Fruit fly (Drosophila melanogaster) whole organism, wandering third instar larva: ENCODE measurements around the gene CG15443.

ENCODE experiments used
- Abd-B ChIP-seq: fragments of >200 bp; optimal IDR thresholded peaks from 2 replicates; lab custom pipeline; 2017; ENCODE audit warnings: missing biosample characterization, missing genetic modification characterization
- CG32264 ChIP-seq: fragments of 200-800 bp; sonication (Bioruptor generic); optimal IDR thresholded peaks from 2 replicates; lab custom pipeline; 2016; ENCODE audit warnings: missing biosample characterization, missing genetic modification characterization
- CG9705 ChIP-seq: fragments of 200-800 bp; sonication (Bioruptor generic); optimal IDR thresholded peaks from 2 replicates; lab custom pipeline; 2018; ENCODE audit warnings: missing biosample characterization, mild to moderate bottlenecking, missing genetic modification characterization
- CrebA ChIP-seq: fragments of 200-800 bp; sonication (Bioruptor generic); optimal IDR thresholded peaks from 2 replicates; lab custom pipeline; 2016; ENCODE audit warnings: missing biosample characterization, mild to moderate bottlenecking, missing genetic modification characterization, borderline replicate concordance
- Dfd ChIP-seq: fragments of >200 bp; optimal IDR thresholded peaks from 2 replicates; lab custom pipeline; 2017; ENCODE audit warnings: missing biosample characterization, missing genetic modification characterization
- Dif ChIP-seq: fragments of 200-275, 200-300 bp; sonication (Bioruptor generic); optimal IDR thresholded peaks from 2 replicates; lab custom pipeline; 2018; ENCODE audit warnings: missing biosample characterization, missing genetic modification characterization; ENCODE audit not compliant: partially characterized antibody
- GATAd ChIP-seq: sonication (Bioruptor generic); optimal IDR thresholded peaks from 2 replicates; lab custom pipeline; 2016; ENCODE audit warnings: missing biosample characterization, missing genetic modification characterization
- HLH106 ChIP-seq: fragments of 200-800 bp; optimal IDR thresholded peaks from 3 replicates; lab custom pipeline; 2019; ENCODE audit warnings: missing biosample characterization, mild to moderate bottlenecking, missing genetic modification characterization, moderate library complexity
- Hnf4 ChIP-seq: fragments of 200-800 bp; sonication (Bioruptor generic); optimal IDR thresholded peaks from 2 replicates; lab custom pipeline; 2016; ENCODE audit warnings: missing biosample characterization, mild to moderate bottlenecking, missing genetic modification characterization
- Hr78 ChIP-seq: fragments of >200 bp; optimal IDR thresholded peaks from 2 replicates; lab custom pipeline; 2017; ENCODE audit warnings: missing biosample characterization, missing genetic modification characterization
- Hr83 ChIP-seq: fragments of 200-300 bp; sonication (Bioruptor generic); optimal IDR thresholded peaks from 2 replicates; lab custom pipeline; 2016; ENCODE audit warnings: missing biosample characterization, mild to moderate bottlenecking, missing genetic modification characterization, moderate library complexity; ENCODE audit not compliant: poor library complexity, severe bottlenecking
- Jra ChIP-seq: sonication (Bioruptor generic); optimal IDR thresholded peaks from 2 replicates; lab custom pipeline; 2016; ENCODE audit warnings: missing biosample characterization, missing genetic modification characterization
- Mio ChIP-seq: sonication (Bioruptor generic); optimal IDR thresholded peaks from 2 replicates; lab custom pipeline; 2016; ENCODE audit warnings: missing biosample characterization, missing genetic modification characterization
- Myc ChIP-seq: fragments of >200 bp; optimal IDR thresholded peaks from 2 replicates; lab custom pipeline; 2017
- N ChIP-seq: fragments of >200 bp; optimal IDR thresholded peaks from 2 replicates; lab custom pipeline; 2018; ENCODE audit warnings: missing biosample characterization, missing external identifiers, missing genetic modification characterization
- OdsH ChIP-seq: fragments of 200-800 bp; sonication (Bioruptor generic); optimal IDR thresholded peaks from 2 replicates; lab custom pipeline; 2016; ENCODE audit warnings: missing biosample characterization, mild to moderate bottlenecking, missing genetic modification characterization
- Rel ChIP-seq, 2 experiments: fragments of 200-800 bp; sonication (Bioruptor generic) in 1 of 2; optimal IDR thresholded peaks; 2 replicates in 1 of 2; 3 replicates in 1 of 2; lab custom pipeline; 2016 to 2019; ENCODE audit warnings: mild to moderate bottlenecking in 2 of 2, missing biosample characterization in 2 of 2, missing genetic modification characterization in 2 of 2, moderate library complexity in 1 of 2
- Sp1 ChIP-seq: fragments of 200-800 bp; sonication (Bioruptor generic); optimal IDR thresholded peaks from 3 replicates; lab custom pipeline; 2019; ENCODE audit warnings: missing biosample characterization, mild to moderate bottlenecking, missing genetic modification characterization, moderate library complexity
- Vsx2 ChIP-seq: fragments of 200-300, 225-300 bp; sonication (Bioruptor generic); optimal IDR thresholded peaks from 2 replicates; lab custom pipeline; 2018; ENCODE audit warnings: missing biosample characterization, missing genetic modification characterization; ENCODE audit not compliant: partially characterized antibody
- br ChIP-seq: fragments of 200-800 bp; sonication (Bioruptor generic); optimal IDR thresholded peaks from 2 replicates; lab custom pipeline; 2016; ENCODE audit warnings: missing biosample characterization, missing genetic modification characterization
- brk ChIP-seq: fragments of 200-800 bp; sonication (Bioruptor generic); optimal IDR thresholded peaks from 2 replicates; lab custom pipeline; 2016; ENCODE audit warnings: missing biosample characterization, mild to moderate bottlenecking, missing genetic modification characterization
- dl ChIP-seq, 2 experiments: fragments of 175-275, 200-275 bp in 1 of 2; fragments of 200-275 bp in 1 of 2; sonication (Bioruptor generic); optimal IDR thresholded peaks; lab custom pipeline; 2018; ENCODE audit warnings: mild to moderate bottlenecking in 2 of 2, missing biosample characterization in 2 of 2, missing genetic modification characterization in 2 of 2, moderate library complexity in 2 of 2; ENCODE audit not compliant: partially characterized antibody in 2 of 2, insufficient read depth in 1 of 2
- dmrt93B ChIP-seq: fragments of 200-800 bp; sonication (Bioruptor generic); optimal IDR thresholded peaks from 2 replicates; lab custom pipeline; 2018; ENCODE audit warnings: missing biosample characterization, mild to moderate bottlenecking, missing genetic modification characterization
- dsf ChIP-seq: sonication (Bioruptor generic); optimal IDR thresholded peaks from 2 replicates; lab custom pipeline; 2016; ENCODE audit warnings: missing biosample characterization, missing genetic modification characterization, borderline replicate concordance
- ey ChIP-seq: fragments of 200-800 bp; sonication (Bioruptor generic); optimal IDR thresholded peaks from 2 replicates; lab custom pipeline; 2016; ENCODE audit warnings: missing biosample characterization, missing genetic modification characterization
- foxo ChIP-seq, 2 experiments: fragments of 200-800 bp; sonication (Bioruptor generic); optimal IDR thresholded peaks; 2 replicates in 1 of 2; 3 replicates in 1 of 2; lab custom pipeline; 2016 to 2017; ENCODE audit warnings: missing biosample characterization in 2 of 2, missing genetic modification characterization in 2 of 2
- fru ChIP-seq: fragments of 200-800 bp; sonication (Bioruptor generic); optimal IDR thresholded peaks from 3 replicates; lab custom pipeline; 2016; ENCODE audit warnings: missing biosample characterization, mild to moderate bottlenecking, missing genetic modification characterization
- h ChIP-seq: fragments of 200-800 bp; sonication (Bioruptor generic); optimal IDR thresholded peaks from 3 replicates; lab custom pipeline; 2016; ENCODE audit warnings: missing biosample characterization, mild to moderate bottlenecking, missing genetic modification characterization
- jim ChIP-seq: fragments of 175-275, 200-325 bp; sonication (Bioruptor generic); optimal IDR thresholded peaks from 2 replicates; lab custom pipeline; 2016; ENCODE audit warnings: missing biosample characterization, mild to moderate bottlenecking, missing genetic modification characterization
- lola ChIP-seq: fragments of >200 bp; optimal IDR thresholded peaks from 2 replicates; lab custom pipeline; 2017; ENCODE audit warnings: missing biosample characterization, missing genetic modification characterization
- pan ChIP-seq: fragments of >200 bp; optimal IDR thresholded peaks from 2 replicates; lab custom pipeline; 2017
- psq ChIP-seq: fragments of 200-800 bp; sonication (Bioruptor generic); optimal IDR thresholded peaks from 3 replicates; lab custom pipeline; 2017; ENCODE audit warnings: missing biosample characterization, mild to moderate bottlenecking, missing genetic modification characterization, moderate library complexity
- rgr ChIP-seq: fragments of 200-800 bp; sonication (Bioruptor generic); optimal IDR thresholded peaks from 3 replicates; lab custom pipeline; 2016; ENCODE audit warnings: missing biosample characterization, mild to moderate bottlenecking, missing genetic modification characterization
- sage ChIP-seq: fragments of 200-800 bp; sonication (Bioruptor generic); optimal IDR thresholded peaks from 2 replicates; lab custom pipeline; 2016; ENCODE audit warnings: missing biosample characterization, mild to moderate bottlenecking, missing genetic modification characterization
- sv ChIP-seq: fragments of 200-800 bp; sonication (Bioruptor generic); optimal IDR thresholded peaks from 3 replicates; lab custom pipeline; 2016; ENCODE audit warnings: missing biosample characterization, missing genetic modification characterization
- tai ChIP-seq: sonication (Bioruptor generic); optimal IDR thresholded peaks from 2 replicates; lab custom pipeline; 2016; ENCODE audit warnings: missing biosample characterization, missing genetic modification characterization
- usp ChIP-seq: fragments of >200 bp; optimal IDR thresholded peaks from 2 replicates; lab custom pipeline; 2017; ENCODE audit warnings: missing biosample characterization, missing genetic modification characterization
- woc ChIP-seq: sonication (Bioruptor generic); optimal IDR thresholded peaks from 2 replicates; lab custom pipeline; 2016; ENCODE audit warnings: missing biosample characterization, mild to moderate bottlenecking, missing genetic modification characterization

CG15443 gene

DNA sequence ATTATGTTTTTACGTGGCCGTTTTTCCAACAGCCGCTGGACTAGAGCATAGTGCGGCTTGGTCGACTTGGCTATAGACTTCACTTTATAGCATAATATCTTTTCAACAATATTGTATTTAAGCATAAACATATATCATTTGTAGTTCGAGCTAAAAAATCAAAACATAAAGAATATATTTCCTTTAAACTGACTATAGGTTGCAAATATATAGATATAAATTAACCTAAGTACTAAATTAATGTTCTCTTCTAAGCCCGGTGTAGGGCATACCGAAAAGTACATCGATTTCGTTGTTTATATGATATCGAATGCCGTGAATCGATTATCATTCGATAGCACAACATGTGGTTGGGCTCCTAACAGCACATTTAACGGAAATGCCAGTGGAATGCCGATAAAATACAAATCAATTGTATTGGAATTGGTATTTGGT is 14.6 kb downstream of the CG15443 start, which contains the start of gene MFS18:
TSS of gene MFS18 (minus strand) at position 54 of the 435 bp plus-strand sequence.
- TF ChIP-seq foxo (GFP tag; optimal IDR thresholded peaks at IDR 0.05; lab: Kevin White, UChicago) (peak; percentile 56 to 96), pan (lab: Kevin White, UChicago) (no peak), Jra (GFP tag; lab: Kevin White, UChicago) (no peak), OdsH (GFP tag; lab: Kevin White, UChicago) (peak; percentile 97), HLH106 (tag; lab: Kevin White, UChicago) (peak; percentile 97), sv (GFP tag; lab: Kevin White, UChicago) (peak; percentile 97), brk (GFP tag; lab: Kevin White, UChicago) (no peak), dsf (GFP tag; lab: Kevin White, UChicago) (peak; percentile 89), Hnf4 (GFP tag; lab: Kevin White, UChicago) (no peak), dmrt93B (GFP tag; lab: Kevin White, UChicago) (peak; percentile 97), psq (peak; percentile 95), Hr83 (GFP tag; lab: Kevin White, UChicago) (peak; percentile 50), usp (GFP tag; lab: Kevin White, UChicago) (no peak), CrebA (GFP tag; lab: Kevin White, UChicago) (no peak), Abd-B (no peak), Vsx2 (GFP tag; lab: Kevin White, UChicago) (no peak), woc (GFP tag; lab: Kevin White, UChicago) (peak; percentile 87), sage (peak; percentile 95), Sp1 (peak; percentile 94), Dfd (GFP tag; lab: Kevin White, UChicago) (no peak), lola (GFP tag; lab: Kevin White, UChicago) (no peak), CG32264 (GFP tag; lab: Kevin White, UChicago) (peak; percentile 79), ey (peak; percentile 87), tai (GFP tag; lab: Kevin White, UChicago) (no peak), Hr78 (no peak), CG9705 (peak; percentile 87), GATAd (peak; percentile 77), Dif (GFP tag; lab: Kevin White, UChicago) (no peak), Myc (peak; percentile 77), N (GFP tag; lab: Kevin White, UChicago) (no peak), fru (GFP tag; lab: Kevin White, UChicago) (peak; percentile 92), rgr (GFP tag; lab: Kevin White, UChicago) (peak; percentile 96), Rel (GFP tag; optimal IDR thresholded peaks at IDR 0.05; lab: Kevin White, UChicago) (peak; percentile 39), Rel (tag; optimal IDR thresholded peaks at IDR 0.05; lab: Kevin White, UChicago) (peak; percentile 60), dl (GFP tag; optimal IDR thresholded peaks at IDR 0.05; lab: Kevin White, UChicago; ENCODE audit: insufficient read depth in 1 of 2, partially characterized antibody in 2 of 2) (no peak), h (GFP tag; lab: Kevin White, UChicago) (peak; percentile 96), br (GFP tag; lab: Kevin White, UChicago) (peak; percentile 87), jim (no peak), Mio (GFP tag; lab: Kevin White, UChicago) (no peak)

DNA sequence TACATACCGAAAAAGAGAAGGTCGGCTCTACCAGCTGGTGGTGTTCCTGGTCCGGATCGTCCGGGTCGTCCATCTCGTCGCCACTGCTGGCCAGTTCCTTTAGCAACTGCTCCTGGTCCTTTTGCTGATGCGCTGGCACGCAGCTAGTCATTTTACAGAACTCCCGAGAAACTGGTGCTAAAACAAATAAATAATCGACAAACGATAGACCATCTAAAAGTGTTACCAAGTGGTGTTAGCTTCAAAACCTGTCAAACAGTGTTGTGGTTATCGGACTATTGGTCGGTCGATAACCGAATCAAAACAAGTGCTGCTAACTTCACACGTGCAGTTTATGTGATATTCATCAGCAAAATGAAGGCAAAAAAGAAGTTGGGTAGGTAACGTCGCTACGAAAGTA is 18.8 kb downstream of the CG15443 start, which contains the start of the genes morgue and Elp3:
TSS of gene morgue (minus strand) at position 224 of the 400 bp plus-strand sequence.
TSS of gene Elp3 (plus strand) at position 276 of the 400 bp plus-strand sequence.
- no peak for TF ChIP-seq sv (GFP tag; lab: Kevin White, UChicago)
- peak; percentile 34 for TF ChIP-seq Myc
- TF ChIP-seq Hnf4 (GFP tag; lab: Kevin White, UChicago) = no peak
- TF ChIP-seq Sp1 = no peak
- TF ChIP-seq dmrt93B (GFP tag; lab: Kevin White, UChicago) = no peak
- no peak for TF ChIP-seq usp (GFP tag; lab: Kevin White, UChicago)
- no peak for TF ChIP-seq OdsH (GFP tag; lab: Kevin White, UChicago)
- TF ChIP-seq CG32264 (GFP tag; lab: Kevin White, UChicago) = no peak
